Worm (Caenorhabditis elegans) whole organism, late embryonic: ENCODE measurements around the gene idpp-5.

ENCODE experiments used
- F13H6.1 ChIP-seq: sonication (generic microtip); optimal IDR thresholded peaks from 2 replicates; lab custom pipeline; 2016; ENCODE audit warnings: missing genetic modification characterization, missing compliant biosample characterization
- T23F11.4 ChIP-seq: fragments of 200-800 bp; sonication (Bioruptor generic); optimal IDR thresholded peaks from 2 replicates; lab custom pipeline; 2018; ENCODE audit warnings: mild to moderate bottlenecking, missing genetic modification characterization, missing compliant biosample characterization
- ceh-18 ChIP-seq: sonication (generic microtip); optimal IDR thresholded peaks from 2 replicates; lab custom pipeline; 2016; ENCODE audit warnings: missing genetic modification characterization, missing compliant biosample characterization
- ceh-24 ChIP-seq: sonication (generic microtip); optimal IDR thresholded peaks from 2 replicates; lab custom pipeline; 2016; ENCODE audit warnings: mild to moderate bottlenecking, missing genetic modification characterization, missing compliant biosample characterization
- ceh-31 ChIP-seq: sonication (generic microtip); optimal IDR thresholded peaks from 2 replicates; lab custom pipeline; 2016; ENCODE audit warnings: missing genetic modification characterization, missing compliant biosample characterization
- ceh-34 ChIP-seq: sonication (generic microtip); optimal IDR thresholded peaks from 2 replicates; lab custom pipeline; 2016; ENCODE audit warnings: mild to moderate bottlenecking, missing genetic modification characterization, missing compliant biosample characterization
- ceh-48 ChIP-seq: sonication (generic microtip); optimal IDR thresholded peaks from 2 replicates; lab custom pipeline; 2016; ENCODE audit warnings: missing genetic modification characterization, inconsistent platforms, missing compliant biosample characterization
- ceh-6 ChIP-seq: fragments of 200-800 bp; sonication (Bioruptor generic); optimal IDR thresholded peaks from 2 replicates; lab custom pipeline; 2018; ENCODE audit warnings: mild to moderate bottlenecking, missing genetic modification characterization, missing compliant biosample characterization
- ceh-9 ChIP-seq: sonication (generic microtip); optimal IDR thresholded peaks from 2 replicates; lab custom pipeline; 2016; ENCODE audit warnings: mild to moderate bottlenecking, missing genetic modification characterization, inconsistent platforms, missing compliant biosample characterization
- che-1 ChIP-seq: sonication (generic microtip); optimal IDR thresholded peaks from 2 replicates; lab custom pipeline; 2016; ENCODE audit warnings: mild to moderate bottlenecking, missing genetic modification characterization, missing compliant biosample characterization
- dmd-4 ChIP-seq: sonication (generic microtip); optimal IDR thresholded peaks from 2 replicates; lab custom pipeline; 2016; ENCODE audit warnings: borderline replicate concordance, missing genetic modification characterization, missing compliant biosample characterization
- dve-1 ChIP-seq: sonication (generic microtip); optimal IDR thresholded peaks from 2 replicates; lab custom pipeline; 2017; ENCODE audit warnings: antibody characterized with exemption, mild to moderate bottlenecking, missing genetic modification characterization, missing compliant biosample characterization
- elt-4 ChIP-seq: sonication (generic microtip); optimal IDR thresholded peaks from 2 replicates; lab custom pipeline; 2016; ENCODE audit warnings: missing genetic modification characterization, missing compliant biosample characterization
- fax-1 ChIP-seq: sonication (generic microtip); optimal IDR thresholded peaks from 2 replicates; lab custom pipeline; 2016; ENCODE audit warnings: missing genotype, missing genetic modification characterization, missing compliant biosample characterization
- fkh-10 ChIP-seq: fragments of 150-350 bp; optimal IDR thresholded peaks from 2 replicates; lab custom pipeline; 2014; ENCODE audit warnings: missing biosample characterization, missing genetic modification reagents, missing genetic modification characterization
- gmeb-2 ChIP-seq: sonication (generic microtip); optimal IDR thresholded peaks from 2 replicates; lab custom pipeline; 2016; ENCODE audit warnings: missing genetic modification characterization, inconsistent platforms, missing compliant biosample characterization
- hlh-15 ChIP-seq: sonication (generic microtip); optimal IDR thresholded peaks from 2 replicates; lab custom pipeline; 2016; ENCODE audit warnings: missing genetic modification characterization, missing compliant biosample characterization
- hlh-6 ChIP-seq: sonication (generic microtip); optimal IDR thresholded peaks from 2 replicates; lab custom pipeline; 2016; ENCODE audit warnings: missing genotype, missing genetic modification characterization, missing compliant biosample characterization
- hlh-8 ChIP-seq: sonication (generic microtip); optimal IDR thresholded peaks from 2 replicates; lab custom pipeline; 2016; ENCODE audit warnings: missing genotype, missing genetic modification characterization, missing compliant biosample characterization
- nfya-1 ChIP-seq: sonication (generic microtip); optimal IDR thresholded peaks from 2 replicates; lab custom pipeline; 2017; ENCODE audit warnings: missing genetic modification characterization, mild to moderate bottlenecking, missing compliant biosample characterization, antibody characterized with exemption, moderate library complexity
- nhr-232 ChIP-seq: sonication (generic microtip); optimal IDR thresholded peaks from 2 replicates; lab custom pipeline; 2016; ENCODE audit warnings: missing genetic modification characterization, missing compliant biosample characterization
- npax-4 ChIP-seq: sonication (generic microtip); optimal IDR thresholded peaks from 2 replicates; lab custom pipeline; 2016; ENCODE audit warnings: missing genetic modification characterization, missing compliant biosample characterization
- odd-2 ChIP-seq: sonication (generic microtip); optimal IDR thresholded peaks from 2 replicates; lab custom pipeline; 2017; ENCODE audit warnings: antibody characterized with exemption, mild to moderate bottlenecking, missing genetic modification characterization, missing compliant biosample characterization
- pag-3 ChIP-seq: sonication (generic microtip); optimal IDR thresholded peaks from 2 replicates; lab custom pipeline; 2016; ENCODE audit warnings: missing compliant biosample characterization, missing genetic modification characterization, borderline replicate concordance
- pat-9 ChIP-seq: fragments of 200-800 bp; sonication (Bioruptor generic); optimal IDR thresholded peaks from 2 replicates; lab custom pipeline; 2018; ENCODE audit warnings: mild to moderate bottlenecking, missing genetic modification characterization, moderate library complexity, missing compliant biosample characterization
- ref-2 ChIP-seq: sonication (generic microtip); optimal IDR thresholded peaks from 2 replicates; lab custom pipeline; 2016; ENCODE audit warnings: missing genetic modification characterization, missing compliant biosample characterization
- rnt-1 ChIP-seq: sonication (generic microtip); optimal IDR thresholded peaks from 2 replicates; lab custom pipeline; 2016; ENCODE audit warnings: missing genetic modification characterization, missing compliant biosample characterization
- sox-4 ChIP-seq: sonication (generic microtip); optimal IDR thresholded peaks from 2 replicates; lab custom pipeline; 2017; ENCODE audit warnings: mild to moderate bottlenecking, missing genetic modification characterization, inconsistent platforms, missing compliant biosample characterization
- syd-9 ChIP-seq: sonication (generic microtip); optimal IDR thresholded peaks from 2 replicates; lab custom pipeline; 2016; ENCODE audit warnings: mild to moderate bottlenecking, missing genetic modification characterization, moderate library complexity, missing compliant biosample characterization
- tbx-2 ChIP-seq: sonication (generic microtip); optimal IDR thresholded peaks from 2 replicates; lab custom pipeline; 2016; ENCODE audit warnings: missing genetic modification characterization, missing compliant biosample characterization
- ttx-3 ChIP-seq: sonication (generic microtip); optimal IDR thresholded peaks from 2 replicates; lab custom pipeline; 2016; ENCODE audit warnings: missing genetic modification reagents, missing genetic modification characterization, missing compliant biosample characterization
- unc-55 ChIP-seq: sonication (generic microtip); optimal IDR thresholded peaks from 2 replicates; lab custom pipeline; 2017; ENCODE audit warnings: missing biosample characterization, missing genetic modification reagents, missing genetic modification characterization
- unc-86 ChIP-seq: sonication (generic microtip); optimal IDR thresholded peaks from 2 replicates; lab custom pipeline; 2016; ENCODE audit warnings: missing genetic modification characterization, missing compliant biosample characterization
- zip-5 ChIP-seq: sonication (generic microtip); optimal IDR thresholded peaks from 2 replicates; lab custom pipeline; 2016; ENCODE audit warnings: missing genetic modification characterization, missing compliant biosample characterization

The idpp-5 gene

ce11 chrX:3798288-3798687, 5.7 kb upstream of the idpp-5 start:
- no peak for TF ChIP-seq ceh-24 (tag; lab: Kevin White, UChicago)
- TF ChIP-seq hlh-8 (tag; lab: Kevin White, UChicago): no peak
- TF ChIP-seq tbx-2 (tag; lab: Kevin White, UChicago): no peak
- no peak for TF ChIP-seq ref-2 (tag; lab: Kevin White, UChicago)
- TF ChIP-seq ceh-48 (tag; lab: Kevin White, UChicago): no peak
- TF ChIP-seq, all 69 proteins: peak for 0

- TF ChIP-seq hlh-6 (tag; lab: Kevin White, UChicago) (no peak), F13H6.1 (tag; lab: Kevin White, UChicago) (no peak), dmd-4 (tag; lab: Kevin White, UChicago) (no peak), ttx-3 (tag; lab: Kevin White, UChicago) (no peak), syd-9 (tag; lab: Kevin White, UChicago) (no peak), T23F11.4 (GFP tag; lab: Kevin White, UChicago) (no peak)
- TF ChIP-seq, all 69 proteins: peak for 0
Observed at ce11 chrX:3797882-3798281, 5.3 kb upstream of the idpp-5 start, which contains the start of gene abu-10. TSS of gene abu-10 (plus strand) at chrX:3798182.

ce11 chrX:3795642-3796041, 3.0 kb upstream of the idpp-5 start, which contains the start of gene F35A5.5:
TSS of gene F35A5.5 (minus strand) at chrX:3795742.
- no peak for TF ChIP-seq pag-3 (tag; lab: Kevin White, UChicago)
- TF ChIP-seq npax-4: no peak
- TF ChIP-seq nfya-1: no peak
- TF ChIP-seq gmeb-2 (tag; lab: Kevin White, UChicago): no peak
- TF ChIP-seq ceh-9 (tag; lab: Kevin White, UChicago): no peak
- TF ChIP-seq ceh-6 (GFP tag; lab: Kevin White, UChicago): no peak
- no peak for TF ChIP-seq hlh-6 (tag; lab: Kevin White, UChicago)
- no peak for TF ChIP-seq zip-5
- no peak for TF ChIP-seq T23F11.4 (GFP tag; lab: Kevin White, UChicago)
- TF ChIP-seq ref-2 (tag; lab: Kevin White, UChicago): no peak
- TF ChIP-seq tbx-2 (tag; lab: Kevin White, UChicago): no peak
- TF ChIP-seq fkh-10: no peak
- TF ChIP-seq hlh-15 (tag; lab: Kevin White, UChicago): no peak
- no peak for TF ChIP-seq ceh-34
- no peak for TF ChIP-seq unc-55 (GFP tag; lab: Kevin White, UChicago)
- no peak for TF ChIP-seq unc-86 (tag; lab: Kevin White, UChicago)

- TF ChIP-seq syd-9 (tag; lab: Kevin White, UChicago): no peak
- TF ChIP-seq fkh-10: no peak
- no peak for TF ChIP-seq pat-9 (tag; lab: Kevin White, UChicago)
- no peak for TF ChIP-seq nfya-1
Observed at ce11 chrX:3794161-3794560, 1.5 kb upstream of the idpp-5 start.

- TF ChIP-seq fkh-10 (no peak), nhr-232 (tag; lab: Kevin White, UChicago) (no peak), ceh-31 (tag; lab: Kevin White, UChicago) (no peak), che-1 (tag; lab: Kevin White, UChicago) (no peak), ceh-18 (tag; lab: Kevin White, UChicago) (no peak), fax-1 (no peak), hlh-8 (tag; lab: Kevin White, UChicago) (no peak), elt-4 (tag; lab: Kevin White, UChicago) (no peak), odd-2 (tag; lab: Kevin White, UChicago) (no peak), pat-9 (tag; lab: Kevin White, UChicago) (no peak), rnt-1 (tag; lab: Kevin White, UChicago) (no peak), dve-1 (tag; lab: Kevin White, UChicago) (no peak), sox-4 (tag; lab: Kevin White, UChicago) (no peak), ceh-24 (tag; lab: Kevin White, UChicago) (no peak)
Observed at ce11 chrX:3793389-3793788, 774 bp upstream of the idpp-5 start.
